Fruit fly (Drosophila melanogaster): ENCODE data around the gene bun.

dm6 chr2L:12475308-12475707 is 71.1 kb downstream of the bun start:
- no peak for TF ChIP-seq EcR (GFP tag; optimal IDR thresholded peaks at IDR 0.05)
- no peak for TF ChIP-seq CG8159 (tag; optimal IDR thresholded peaks at IDR 0.05)
- no peak for TF ChIP-seq CG4496 (GFP tag; IDR thresholded peaks at IDR 0.05)
- no peak for TF ChIP-seq CG8301 (tag; optimal IDR thresholded peaks at IDR 0.05)
